Fruit fly (Drosophila melanogaster) whole organism, prepupa: ENCODE measurements around the gene CG13014.

ENCODE experiments used
- CG10631 ChIP-seq: fragments of 200-800 bp; sonication (Bioruptor generic); optimal IDR thresholded peaks from 2 replicates; lab custom pipeline; 2016; ENCODE audit warnings: missing biosample characterization, missing genetic modification characterization
- CG11294 ChIP-seq: fragments of 200-800 bp; sonication (Bioruptor generic); IDR thresholded peaks from 2 replicates; pipeline ENCODE4 v1.3.6; 2022; ENCODE audit warnings: missing biosample characterization, missing genetic modification characterization
- CG11762 ChIP-seq: fragments of 200-800 bp; sonication (Bioruptor generic); optimal IDR thresholded peaks from 3 replicates; lab custom pipeline; 2016; ENCODE audit warnings: missing biosample characterization, missing genetic modification characterization; ENCODE audit not compliant: insufficient read depth
- CG11902 ChIP-seq: fragments of 200-800 bp; sonication (Bioruptor generic); optimal IDR thresholded peaks from 3 replicates; lab custom pipeline; 2016; ENCODE audit warnings: missing biosample characterization, missing genetic modification characterization
- CG15336 ChIP-seq: fragments of 200-800 bp; sonication (Bioruptor generic); IDR thresholded peaks from 2 replicates; pipeline ENCODE4 v1.3.6; 2022; ENCODE audit warnings: missing biosample characterization, missing genetic modification characterization
- CG1621 ChIP-seq: fragments of 200-800 bp; sonication (Bioruptor generic); optimal IDR thresholded peaks from 3 replicates; lab custom pipeline; 2018; ENCODE audit warnings: missing biosample characterization, mild to moderate bottlenecking, missing genetic modification characterization
- CG16779 ChIP-seq: fragments of 200-800 bp; sonication (Bioruptor generic); optimal IDR thresholded peaks from 3 replicates; lab custom pipeline; 2017; ENCODE audit warnings: missing biosample characterization, mild to moderate bottlenecking, missing genetic modification characterization
- CG3032 ChIP-seq: fragments of 200-800 bp; optimal IDR thresholded peaks from 2 replicates; lab custom pipeline; 2019; ENCODE audit warnings: missing biosample characterization, mild to moderate bottlenecking, missing genetic modification characterization, moderate library complexity
- CG31627 ChIP-seq: fragments of 200-800 bp; sonication (Bioruptor generic); optimal IDR thresholded peaks from 3 replicates; lab custom pipeline; 2016; ENCODE audit warnings: missing biosample characterization, missing genetic modification characterization
- CG32006 ChIP-seq: fragments of 200-800 bp; sonication (Bioruptor generic); optimal IDR thresholded peaks from 3 replicates; lab custom pipeline; 2017; ENCODE audit warnings: missing biosample characterization, mild to moderate bottlenecking, missing genetic modification characterization
- CG34406 ChIP-seq: fragments of 200-800 bp; sonication (Bioruptor generic); optimal IDR thresholded peaks from 3 replicates; lab custom pipeline; 2016; ENCODE audit warnings: missing biosample characterization, missing genetic modification characterization
- CG4318 ChIP-seq: fragments of 200-800 bp; sonication (Bioruptor generic); optimal IDR thresholded peaks from 3 replicates; lab custom pipeline; 2017; ENCODE audit warnings: missing biosample characterization, mild to moderate bottlenecking, missing genetic modification characterization
- CG6163 ChIP-seq: fragments of 200-800 bp; sonication (Bioruptor generic); IDR thresholded peaks from 3 replicates; pipeline ENCODE4 v1.3.6; 2022; ENCODE audit warnings: missing biosample characterization, missing genetic modification characterization
- CG6276 ChIP-seq: fragments of 200-800 bp; sonication (Bioruptor generic); optimal IDR thresholded peaks from 2 replicates; lab custom pipeline; 2017; ENCODE audit warnings: missing biosample characterization, mild to moderate bottlenecking, missing genetic modification characterization
- CG6792 ChIP-seq: fragments of 200-800 bp; sonication (Bioruptor generic); optimal IDR thresholded peaks from 3 replicates; lab custom pipeline; 2016; ENCODE audit warnings: missing biosample characterization, missing genetic modification characterization
- CG6808 ChIP-seq: fragments of 200-800 bp; sonication (Bioruptor generic); optimal IDR thresholded peaks from 3 replicates; lab custom pipeline; 2017; ENCODE audit warnings: missing biosample characterization, missing genetic modification characterization, mild to moderate bottlenecking, moderate library complexity, missing genetic modification reagents
- CG6854 ChIP-seq: fragments of 200-800 bp; sonication (Bioruptor generic); optimal IDR thresholded peaks from 2 replicates; lab custom pipeline; 2017; ENCODE audit warnings: missing biosample characterization, mild to moderate bottlenecking, missing genetic modification characterization
- CG7368 ChIP-seq: fragments of 200-800 bp; sonication (Bioruptor generic); optimal IDR thresholded peaks from 3 replicates; lab custom pipeline; 2016; ENCODE audit warnings: missing biosample characterization, missing genetic modification characterization
- CG8119 ChIP-seq: fragments of 200-800 bp; sonication (Bioruptor generic); IDR thresholded peaks from 3 replicates; pipeline ENCODE4 v1.3.6; 2022; ENCODE audit warnings: missing biosample characterization, missing genetic modification characterization
- CG8319 ChIP-seq: fragments of 200-800 bp; sonication (Bioruptor generic); optimal IDR thresholded peaks from 3 replicates; lab custom pipeline; 2016; ENCODE audit warnings: missing biosample characterization, missing genetic modification characterization
- CG8632 ChIP-seq: fragments of 200-800 bp; sonication (Bioruptor generic); optimal IDR thresholded peaks from 3 replicates; lab custom pipeline; 2016; ENCODE audit warnings: missing biosample characterization, missing genetic modification characterization
- CG9139 ChIP-seq: fragments of 200-800 bp; sonication (Bioruptor generic); optimal IDR thresholded peaks from 3 replicates; lab custom pipeline; 2017; ENCODE audit warnings: missing biosample characterization, mild to moderate bottlenecking, missing genetic modification characterization
- Eip75B ChIP-seq: fragments of 200-800 bp; sonication (Bioruptor generic); optimal IDR thresholded peaks from 3 replicates; lab custom pipeline; 2016; ENCODE audit warnings: missing biosample characterization, missing genetic modification characterization
- Eip93F ChIP-seq: fragments of 200-800 bp; sonication (Bioruptor generic); optimal IDR thresholded peaks from 2 replicates; lab custom pipeline; 2016; ENCODE audit warnings: missing biosample characterization, mild to moderate bottlenecking, missing genetic modification characterization
- Ets21C ChIP-seq: fragments of 200-800 bp; sonication (Bioruptor generic); optimal IDR thresholded peaks from 3 replicates; lab custom pipeline; 2016; ENCODE audit warnings: missing biosample characterization, missing genetic modification characterization
- Ets96B ChIP-seq: fragments of 200-800 bp; optimal IDR thresholded peaks from 2 replicates; lab custom pipeline; 2019; ENCODE audit warnings: missing biosample characterization, mild to moderate bottlenecking, missing genetic modification characterization, moderate library complexity
- Gug ChIP-seq: fragments of 200-800 bp; sonication (Bioruptor generic); IDR thresholded peaks from 2 replicates; pipeline ENCODE4 v1.3.6; 2022; ENCODE audit warnings: missing biosample characterization, missing genetic modification characterization
- Hr38 ChIP-seq: sonication (Bioruptor generic); optimal IDR thresholded peaks from 2 replicates; lab custom pipeline; 2016; ENCODE audit warnings: missing biosample characterization, missing genetic modification characterization
- Hr39 ChIP-seq: fragments of 200-800 bp; sonication (Bioruptor generic); optimal IDR thresholded peaks from 2 replicates; lab custom pipeline; 2016; ENCODE audit warnings: missing biosample characterization, missing genetic modification characterization
- Hr4 ChIP-seq: fragments of 200-800 bp; sonication (Bioruptor generic); optimal IDR thresholded peaks from 3 replicates; lab custom pipeline; 2016; ENCODE audit warnings: missing biosample characterization, missing genetic modification characterization
- Lpt ChIP-seq: fragments of 200-800 bp; sonication (Bioruptor generic); optimal IDR thresholded peaks from 3 replicates; lab custom pipeline; 2016; ENCODE audit warnings: missing biosample characterization, missing genetic modification characterization
- Met ChIP-seq: fragments of 200-800 bp; sonication (Bioruptor generic); optimal IDR thresholded peaks from 3 replicates; lab custom pipeline; 2016; ENCODE audit warnings: missing biosample characterization, missing genetic modification characterization
- Smox ChIP-seq: fragments of 200-800 bp; sonication (Bioruptor generic); optimal IDR thresholded peaks from 3 replicates; lab custom pipeline; 2016; ENCODE audit warnings: missing biosample characterization, missing genetic modification characterization
- Sox102F ChIP-seq: fragments of 200-800 bp; sonication (Bioruptor generic); optimal IDR thresholded peaks from 2 replicates; lab custom pipeline; 2016; ENCODE audit warnings: missing biosample characterization, mild to moderate bottlenecking, missing genetic modification characterization
- Sox14 ChIP-seq: fragments of 200-800 bp; sonication (Bioruptor generic); optimal IDR thresholded peaks from 3 replicates; lab custom pipeline; 2016; ENCODE audit warnings: missing biosample characterization, missing genetic modification characterization
- achi ChIP-seq: fragments of 200-800 bp; sonication (Bioruptor generic); optimal IDR thresholded peaks from 3 replicates; lab custom pipeline; 2016; ENCODE audit warnings: missing biosample characterization, missing genetic modification characterization
- acj6 ChIP-seq: fragments of 200-800 bp; sonication (Bioruptor generic); optimal IDR thresholded peaks from 3 replicates; lab custom pipeline; 2016; ENCODE audit warnings: missing biosample characterization, missing genetic modification characterization
- cyc ChIP-seq: fragments of 200-800 bp; sonication (Bioruptor generic); optimal IDR thresholded peaks from 3 replicates; lab custom pipeline; 2016; ENCODE audit warnings: missing biosample characterization, missing genetic modification characterization
- dac ChIP-seq: fragments of 200-800 bp; sonication (Bioruptor generic); optimal IDR thresholded peaks from 2 replicates; lab custom pipeline; 2017; ENCODE audit warnings: missing biosample characterization, mild to moderate bottlenecking, missing genetic modification characterization
- dsx ChIP-seq: fragments of 200-800 bp; optimal IDR thresholded peaks from 3 replicates; lab custom pipeline; 2019; ENCODE audit warnings: missing biosample characterization, mild to moderate bottlenecking, missing genetic modification characterization, moderate library complexity; ENCODE audit not compliant: poor library complexity, severe bottlenecking
- eg ChIP-seq: fragments of 200-800 bp; sonication (Bioruptor generic); IDR thresholded peaks from 3 replicates; pipeline ENCODE4 v1.3.6; 2022; ENCODE audit warnings: missing biosample characterization, missing genetic modification characterization
- esn ChIP-seq: fragments of 200-800 bp; sonication (Bioruptor generic); optimal IDR thresholded peaks from 2 replicates; lab custom pipeline; 2016; ENCODE audit warnings: missing biosample characterization, mild to moderate bottlenecking, missing genetic modification characterization, moderate library complexity
- fd59A ChIP-seq: fragments of 200-800 bp; sonication (Bioruptor generic); optimal IDR thresholded peaks from 2 replicates; lab custom pipeline; 2017; ENCODE audit warnings: missing biosample characterization, mild to moderate bottlenecking, missing genetic modification characterization, missing genetic modification reagents
- fd85E ChIP-seq: fragments of 200-800 bp; sonication (Bioruptor generic); optimal IDR thresholded peaks from 3 replicates; lab custom pipeline; 2016; ENCODE audit warnings: missing biosample characterization, missing genetic modification characterization
- fkh ChIP-seq: fragments of 200-800 bp; sonication (Bioruptor generic); optimal IDR thresholded peaks from 3 replicates; lab custom pipeline; 2017; ENCODE audit warnings: missing biosample characterization, mild to moderate bottlenecking, missing genetic modification characterization, moderate library complexity
- lz ChIP-seq: fragments of 200-800 bp; sonication (Bioruptor generic); optimal IDR thresholded peaks from 3 replicates; lab custom pipeline; 2016; ENCODE audit warnings: missing biosample characterization, missing genetic modification characterization
- net ChIP-seq: fragments of 200-800 bp; sonication (Bioruptor generic); optimal IDR thresholded peaks from 3 replicates; lab custom pipeline; 2016; ENCODE audit warnings: missing biosample characterization, missing genetic modification characterization
- pdm3 ChIP-seq: fragments of 200-800 bp; sonication (Bioruptor generic); optimal IDR thresholded peaks from 3 replicates; lab custom pipeline; 2016; ENCODE audit warnings: missing biosample characterization, missing genetic modification characterization
- salr ChIP-seq, 2 experiments: fragments of 200-800 bp; sonication (Bioruptor generic); optimal IDR thresholded peaks; 3 replicates each; lab custom pipeline; 2016 to 2018; ENCODE audit warnings: missing biosample characterization in 2 of 2, missing genetic modification characterization in 2 of 2, mild to moderate bottlenecking in 1 of 2
- ss ChIP-seq, 2 experiments: fragments of 200-800 bp; sonication (Bioruptor generic); optimal IDR thresholded peaks; 2 replicates in 1 of 2; 3 replicates in 1 of 2; lab custom pipeline; 2017 to 2018; ENCODE audit warnings: mild to moderate bottlenecking in 2 of 2, missing biosample characterization in 2 of 2, missing genetic modification characterization in 2 of 2, moderate library complexity in 1 of 2
- svp ChIP-seq: fragments of 200-800 bp; sonication (Bioruptor generic); peaks from one replicate; lab custom pipeline; 2016; ENCODE audit warnings: missing biosample characterization, missing genetic modification characterization
- topi ChIP-seq: fragments of 200-800 bp; sonication (Bioruptor generic); optimal IDR thresholded peaks from 3 replicates; lab custom pipeline; 2016; ENCODE audit warnings: missing biosample characterization, missing genetic modification characterization
- vri ChIP-seq: fragments of 200-800 bp; sonication (Bioruptor generic); optimal IDR thresholded peaks from 3 replicates; lab custom pipeline; 2016; ENCODE audit warnings: missing biosample characterization, mild to moderate bottlenecking, missing genetic modification characterization

The CG13014 gene

dm6 chrX:16573659-16574058 is 14.0 kb upstream of the CG13014 start:
- peak; percentile 30 for TF ChIP-seq CG3032 (tag; lab: Kevin White, UChicago)
- peak; percentile 39 for TF ChIP-seq vri (GFP tag; lab: Kevin White, UChicago)
- TF ChIP-seq Gug (GFP tag; lab: Robert Waterston, UW), result no peak
- no peak for TF ChIP-seq CG8119 (GFP tag; lab: Robert Waterston, UW)
- peak; percentile 61 for TF ChIP-seq CG6163 (GFP tag; lab: Robert Waterston, UW)
- TF ChIP-seq CG11294 (GFP tag; lab: Robert Waterston, UW), result no peak
- no peak for TF ChIP-seq dac
- no peak for TF ChIP-seq CG15336
- no peak for TF ChIP-seq acj6 (GFP tag; lab: Kevin White, UChicago)
- TF ChIP-seq Hr4 (GFP tag; lab: Kevin White, UChicago), result no peak
- TF ChIP-seq CG8632 (GFP tag; lab: Kevin White, UChicago), result no peak
- TF ChIP-seq eg (GFP tag; lab: Robert Waterston, UW), result no peak
- no peak for TF ChIP-seq Lpt (GFP tag; lab: Kevin White, UChicago)
- no peak for TF ChIP-seq lz
- TF ChIP-seq Eip75B (GFP tag; lab: Kevin White, UChicago), result peak; percentile 49
- TF ChIP-seq CG11762 (GFP tag; lab: Kevin White, UChicago), result no peak
- TF ChIP-seq CG10631 (GFP tag; lab: Kevin White, UChicago), result peak; percentile 7
- TF ChIP-seq CG1621 (tag; lab: Kevin White, UChicago), result no peak
- TF ChIP-seq achi (GFP tag; lab: Kevin White, UChicago), result no peak
- peak; percentile 27 for TF ChIP-seq CG6808 (GFP tag; lab: Kevin White, UChicago)
- TF ChIP-seq fkh (GFP tag; lab: Kevin White, UChicago), result peak; percentile 78
- peak; percentile 13 for TF ChIP-seq CG16779 (tag; lab: Kevin White, UChicago)
- no peak for TF ChIP-seq Hr39
- no peak for TF ChIP-seq CG6276
- TF ChIP-seq Smox, result no peak
- no peak for TF ChIP-seq CG4318 (GFP tag; lab: Kevin White, UChicago)
- TF ChIP-seq Ets96B (tag; lab: Kevin White, UChicago), result no peak
- TF ChIP-seq fd85E (GFP tag; lab: Kevin White, UChicago), result no peak
- TF ChIP-seq cyc (GFP tag; lab: Kevin White, UChicago), result no peak
- no peak for TF ChIP-seq CG31627 (GFP tag; lab: Kevin White, UChicago)
- no peak for TF ChIP-seq Sox14 (GFP tag; lab: Kevin White, UChicago)
- TF ChIP-seq Ets21C (GFP tag; lab: Kevin White, UChicago), result no peak
- TF ChIP-seq CG7368 (GFP tag; lab: Kevin White, UChicago), result peak; percentile 28
- TF ChIP-seq topi (GFP tag; lab: Kevin White, UChicago), result no peak
- peak; percentile 55 for TF ChIP-seq CG6792 (GFP tag; lab: Kevin White, UChicago)
- TF ChIP-seq CG34406 (GFP tag; lab: Kevin White, UChicago), result peak; percentile 13
- no peak for TF ChIP-seq CG8319
- no peak for TF ChIP-seq dsx (GFP tag; lab: Kevin White, UChicago)
- peak; percentile 9 for TF ChIP-seq Met (GFP tag; lab: Kevin White, UChicago)
- TF ChIP-seq pdm3 (GFP tag; lab: Kevin White, UChicago), result no peak
- no peak for TF ChIP-seq salr (GFP tag; optimal IDR thresholded peaks at IDR 0.05; lab: Kevin White, UChicago)
- no peak for TF ChIP-seq CG9139 (GFP tag; lab: Kevin White, UChicago)
- TF ChIP-seq CG6854, result peak; percentile 10
- peak; percentile 31 for TF ChIP-seq esn (GFP tag; lab: Kevin White, UChicago)
- TF ChIP-seq Eip93F (GFP tag; lab: Kevin White, UChicago), result no peak
- peak; percentile 19 for TF ChIP-seq Sox102F (GFP tag; lab: Kevin White, UChicago)
- TF ChIP-seq fd59A (GFP tag; lab: Kevin White, UChicago), result peak; percentile 17
- no peak for TF ChIP-seq Hr38
- TF ChIP-seq net (GFP tag; lab: Kevin White, UChicago), result peak; percentile 8
- peak in 1 of 2 experiments; percentile 61 for TF ChIP-seq ss (GFP tag; optimal IDR thresholded peaks at IDR 0.05; lab: Kevin White, UChicago)
- TF ChIP-seq CG32006 (GFP tag; lab: Kevin White, UChicago), result no peak
- no peak for TF ChIP-seq svp (GFP tag; lab: Kevin White, UChicago)
- TF ChIP-seq CG11902, result no peak
